Fruit fly (Drosophila melanogaster) whole organism, pupa: ENCODE data around the gene CG15014.
A peak's percentile ranks its signal among the peaks of the same experiment; 100 is the strongest.

Experiments
- CG10348 ChIP-seq: fragments of 200-800 bp; sonication (Bioruptor generic); IDR thresholded peaks from 2 replicates; pipeline ENCODE4 v1.3.6; 2022; ENCODE audit warnings: missing biosample characterization, missing genetic modification characterization
- CG12605 ChIP-seq: fragments of 200-800 bp; sonication (Bioruptor generic); IDR thresholded peaks from 2 replicates; pipeline ENCODE4 v1.3.6; 2022; ENCODE audit warnings: missing biosample characterization, missing genetic modification characterization
- CG13204 ChIP-seq: fragments of 200-800 bp; sonication (Bioruptor generic); optimal IDR thresholded peaks from 2 replicates; lab custom pipeline; 2018; ENCODE audit warnings: missing biosample characterization, mild to moderate bottlenecking, missing genetic modification characterization, moderate library complexity
- CG14655 ChIP-seq: fragments of 200-800 bp; sonication (Bioruptor generic); optimal IDR thresholded peaks from 3 replicates; lab custom pipeline; 2017; ENCODE audit warnings: mild to moderate bottlenecking, missing biosample characterization, missing genetic modification reagents, missing genetic modification characterization
- CG15710 ChIP-seq: fragments of 200-800 bp; sonication (Bioruptor generic); optimal IDR thresholded peaks from 2 replicates; lab custom pipeline; 2018; ENCODE audit warnings: missing biosample characterization, mild to moderate bottlenecking, missing genetic modification characterization, moderate library complexity
- CG17806 ChIP-seq: fragments of 200-800 bp; sonication (Bioruptor generic); optimal IDR thresholded peaks from 2 replicates; lab custom pipeline; 2018; ENCODE audit warnings: missing biosample characterization, mild to moderate bottlenecking, missing genetic modification characterization, moderate library complexity
- CG32121 ChIP-seq: fragments of 200-800 bp; sonication (Bioruptor generic); IDR thresholded peaks from 2 replicates; pipeline ENCODE4 v1.3.6; 2022; ENCODE audit warnings: missing biosample characterization, missing genetic modification characterization
- CG34367 ChIP-seq: fragments of 200-800 bp; sonication (Bioruptor generic); optimal IDR thresholded peaks from 2 replicates; lab custom pipeline; 2018; ENCODE audit warnings: missing biosample characterization, mild to moderate bottlenecking, missing genetic modification characterization
- CG4496 ChIP-seq: fragments of 200-800 bp; sonication (Bioruptor generic); IDR thresholded peaks from 3 replicates; pipeline ENCODE4 v1.3.6; 2022; ENCODE audit warnings: missing biosample characterization, missing genetic modification characterization
- CG8159 ChIP-seq: fragments of 200-800 bp; sonication (Bioruptor generic); optimal IDR thresholded peaks from 3 replicates; lab custom pipeline; 2018; ENCODE audit warnings: missing biosample characterization, mild to moderate bottlenecking, missing genetic modification characterization, moderate library complexity
- CG8301 ChIP-seq: fragments of 200-800 bp; sonication (Bioruptor generic); optimal IDR thresholded peaks from 2 replicates; lab custom pipeline; 2018; ENCODE audit warnings: missing biosample characterization, mild to moderate bottlenecking, missing genetic modification characterization
- CG9948 ChIP-seq: fragments of 200-800 bp; sonication (Bioruptor generic); optimal IDR thresholded peaks from 2 replicates; lab custom pipeline; 2018; ENCODE audit warnings: missing biosample characterization, mild to moderate bottlenecking, missing genetic modification characterization, moderate library complexity
- D1 ChIP-seq: fragments of 200-800 bp; sonication (Bioruptor generic); optimal IDR thresholded peaks from 2 replicates; lab custom pipeline; 2018; ENCODE audit warnings: missing biosample characterization, mild to moderate bottlenecking, missing genetic modification characterization, moderate library complexity
- EcR ChIP-seq: fragments of 200-800 bp; sonication (Bioruptor generic); optimal IDR thresholded peaks from 3 replicates; lab custom pipeline; 2019; ENCODE audit warnings: missing biosample characterization, missing genetic modification characterization, mild to moderate bottlenecking, moderate library complexity, missing genetic modification reagents
- Ets98B ChIP-seq: fragments of 200-800 bp; sonication (Bioruptor generic); IDR thresholded peaks from 2 replicates; pipeline ENCODE4 v1.3.6; 2022; ENCODE audit warnings: missing biosample characterization, missing genetic modification characterization
- Pif1A ChIP-seq: fragments of 200-800 bp; sonication (Bioruptor generic); optimal IDR thresholded peaks from 3 replicates; lab custom pipeline; 2016; ENCODE audit warnings: missing biosample characterization, missing genetic modification characterization
- Pif1B ChIP-seq: fragments of 200-800 bp; sonication (Bioruptor generic); optimal IDR thresholded peaks from 3 replicates; lab custom pipeline; 2016; ENCODE audit warnings: missing biosample characterization, missing genetic modification characterization
- Snoo ChIP-seq: fragments of 200-800 bp; sonication (Bioruptor generic); optimal IDR thresholded peaks from 3 replicates; lab custom pipeline; 2017; ENCODE audit warnings: missing biosample characterization, mild to moderate bottlenecking, missing genetic modification characterization, inconsistent platforms
- fd96Ca ChIP-seq: fragments of 200-800 bp; sonication (Bioruptor generic); IDR thresholded peaks from 3 replicates; pipeline ENCODE4 v1.3.6; 2022; ENCODE audit warnings: missing biosample characterization, missing genetic modification characterization
- gl ChIP-seq: fragments of 200-800 bp; sonication (Bioruptor generic); optimal IDR thresholded peaks from 2 replicates; lab custom pipeline; 2018; ENCODE audit warnings: missing biosample characterization, mild to moderate bottlenecking, missing genetic modification characterization
- rn ChIP-seq: fragments of 200-800 bp; sonication (Bioruptor generic); IDR thresholded peaks from 2 replicates; pipeline ENCODE4 v1.3.6; 2022; ENCODE audit warnings: missing biosample characterization, missing genetic modification characterization

Gene CG15014

dm6 chr3L:4352649-4353048 is 30.6 kb upstream of the CG15014 start:
- TF ChIP-seq Pif1A (no peak), EcR (GFP tag; lab: Kevin White, UChicago) (peak; percentile 36)

dm6 chr3L:4352009-4352408 is 29.9 kb upstream of the CG15014 start:
- TF ChIP-seq CG9948 (tag; lab: Kevin White, UChicago): no peak
- peak; percentile 14 for TF ChIP-seq EcR (GFP tag; lab: Kevin White, UChicago)
- peak; percentile 46 for TF ChIP-seq CG13204 (GFP tag; lab: Kevin White, UChicago)

- TF ChIP-seq CG12605 (GFP tag; lab: Robert Waterston, UW) (no peak), Pif1A (no peak), EcR (GFP tag; lab: Kevin White, UChicago) (peak; percentile 3), Ets98B (no peak), gl (tag; lab: Kevin White, UChicago) (no peak), CG8301 (tag; lab: Kevin White, UChicago) (no peak), CG4496 (GFP tag; lab: Robert Waterston, UW) (no peak), CG34367 (no peak), CG15710 (tag; lab: Kevin White, UChicago) (no peak)
Observed at dm6 chr3L:4349314-4349713, 27.3 kb upstream of the CG15014 start.

DNA sequence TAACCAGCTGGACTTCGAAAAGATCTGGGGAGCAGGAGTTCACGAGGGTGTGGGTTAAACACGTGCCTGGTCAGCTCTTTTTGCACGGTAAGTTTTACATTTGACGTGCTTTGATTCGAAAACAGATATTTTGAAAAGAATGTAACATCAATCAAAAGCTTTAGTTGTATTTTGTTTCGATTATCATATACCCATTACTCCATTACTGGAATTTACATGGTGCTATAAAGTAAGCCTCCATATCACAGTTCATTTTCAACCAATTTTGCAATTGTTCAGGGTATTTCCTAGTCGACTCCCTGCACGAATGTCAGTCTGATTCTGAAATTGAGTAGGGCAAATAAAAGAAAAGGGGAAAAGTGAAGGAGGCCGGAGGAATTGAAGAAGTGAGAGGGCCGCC is 26.8 kb upstream of the CG15014 start:
- TF ChIP-seq CG4496 (GFP tag; lab: Robert Waterston, UW): no peak
- TF ChIP-seq CG13204 (GFP tag; lab: Kevin White, UChicago): no peak
- TF ChIP-seq EcR (GFP tag; lab: Kevin White, UChicago): no peak
- no peak for TF ChIP-seq CG12605 (GFP tag; lab: Robert Waterston, UW)
- TF ChIP-seq CG34367: no peak
- no peak for TF ChIP-seq CG17806 (tag; lab: Kevin White, UChicago)
- no peak for TF ChIP-seq Snoo
- no peak for TF ChIP-seq CG8301 (tag; lab: Kevin White, UChicago)
- TF ChIP-seq Pif1A: no peak
- TF ChIP-seq Pif1B (GFP tag; lab: Kevin White, UChicago): no peak
- TF ChIP-seq CG32121 (GFP tag; lab: Robert Waterston, UW): no peak
- TF ChIP-seq CG15710 (tag; lab: Kevin White, UChicago): no peak
- no peak for TF ChIP-seq gl (tag; lab: Kevin White, UChicago)
- no peak for TF ChIP-seq rn
- no peak for TF ChIP-seq fd96Ca (GFP tag; lab: Robert Waterston, UW)
- TF ChIP-seq CG9948 (tag; lab: Kevin White, UChicago): no peak
- TF ChIP-seq, all 21 proteins: peak for 0

DNA sequence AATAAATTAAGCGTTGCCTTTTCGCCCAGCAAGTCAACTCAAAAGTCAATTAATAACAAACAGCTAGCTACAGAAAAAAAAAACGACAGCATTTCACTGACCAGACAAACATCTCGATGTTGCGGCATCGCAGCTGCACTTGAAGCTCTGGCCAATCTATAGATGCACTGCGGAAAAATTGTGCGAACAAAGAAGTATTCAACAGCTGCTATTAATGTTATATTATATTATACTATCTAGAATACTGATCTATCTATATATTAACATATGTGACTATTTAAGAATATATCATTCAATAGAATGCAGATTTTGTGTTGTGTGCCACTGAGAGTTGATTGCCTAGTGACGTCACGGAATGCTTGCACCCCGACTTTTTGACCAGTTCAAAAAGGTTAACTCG is 26.0 kb upstream of the CG15014 start:
- TF ChIP-seq CG15710 (tag; lab: Kevin White, UChicago) (peak; percentile 5), CG8159 (tag; lab: Kevin White, UChicago) (peak; percentile 42), CG8301 (tag; lab: Kevin White, UChicago) (peak; percentile 49), CG17806 (tag; lab: Kevin White, UChicago) (peak; percentile 56), CG14655 (GFP tag; lab: Kevin White, UChicago) (peak; percentile 61), CG9948 (tag; lab: Kevin White, UChicago) (peak; percentile 42), EcR (GFP tag; lab: Kevin White, UChicago) (no peak), CG12605 (GFP tag; lab: Robert Waterston, UW) (0 out of 2 replicates have a peak, but pooled peaks have one; percentile 10), fd96Ca (GFP tag; lab: Robert Waterston, UW) (peak; percentile 64), Snoo (no peak), Pif1A (peak; percentile 13), CG32121 (GFP tag; lab: Robert Waterston, UW) (peak; percentile 52), CG34367 (no peak), Ets98B (peak; percentile 62), CG4496 (GFP tag; lab: Robert Waterston, UW) (peak; percentile 44; the same call in 1 of the 3 replicates)

DNA sequence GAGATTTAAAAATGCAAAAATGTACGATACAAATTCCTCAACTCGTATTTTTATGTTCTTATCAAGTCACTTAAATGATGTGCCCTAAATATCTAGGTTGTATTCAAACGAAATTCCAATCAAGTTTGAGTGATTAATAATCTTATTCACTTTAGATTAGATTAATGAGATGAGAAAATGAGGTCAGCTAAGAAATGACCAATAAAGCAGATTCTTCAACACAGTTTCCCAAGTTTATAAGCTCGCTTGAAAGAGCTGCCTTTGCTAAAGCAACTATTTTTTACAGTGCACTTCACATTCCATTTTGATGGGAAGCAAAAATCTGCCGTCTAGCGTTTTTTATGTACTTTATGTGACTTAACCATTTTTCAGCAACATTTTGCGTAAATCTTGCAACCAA is 24.3 kb upstream of the CG15014 start:
- TF ChIP-seq CG8159 (tag; lab: Kevin White, UChicago) (peak; percentile 47), CG9948 (tag; lab: Kevin White, UChicago) (peak; percentile 59), gl (tag; lab: Kevin White, UChicago) (no peak), CG10348 (GFP tag; lab: Robert Waterston, UW) (no peak), Pif1B (GFP tag; lab: Kevin White, UChicago) (peak; percentile 26), rn (no peak), CG32121 (GFP tag; lab: Robert Waterston, UW) (peak; percentile 9; the same call in 1 of the 2 replicates), CG34367 (peak; percentile 30), fd96Ca (GFP tag; lab: Robert Waterston, UW) (no peak), CG13204 (GFP tag; lab: Kevin White, UChicago) (no peak), CG8301 (tag; lab: Kevin White, UChicago) (peak; percentile 70), CG12605 (GFP tag; lab: Robert Waterston, UW) (no peak), Pif1A (peak; percentile 42), Ets98B (peak; percentile 57; the same call in 1 of the 2 replicates), EcR (GFP tag; lab: Kevin White, UChicago) (no peak), Snoo (no peak), CG15710 (tag; lab: Kevin White, UChicago) (peak; percentile 14), CG14655 (GFP tag; lab: Kevin White, UChicago) (peak; percentile 77), CG4496 (GFP tag; lab: Robert Waterston, UW) (peak; percentile 66; the same call in 2 of the 3 replicates), CG17806 (tag; lab: Kevin White, UChicago) (peak; percentile 62), D1 (tag; lab: Kevin White, UChicago) (no peak)
